Worm (Caenorhabditis elegans) whole organism, L1 larva: ENCODE measurements around the gene F13H10.9.

Experiments used
- C16A3.4 ChIP-seq: fragments of 150-350 bp; optimal IDR thresholded peaks from 2 replicates; lab custom pipeline; 2014; ENCODE audit warnings: missing biosample characterization, missing genetic modification characterization
- F16B12.6 ChIP-seq: fragments of 150-350 bp; optimal IDR thresholded peaks from 2 replicates; lab custom pipeline; 2014; ENCODE audit warnings: missing biosample characterization, missing genetic modification characterization
- Y116A8C.19 ChIP-seq: sonication (generic microtip); optimal IDR thresholded peaks from 2 replicates; lab custom pipeline; 2016; ENCODE audit warnings: missing compliant biosample characterization, missing genetic modification characterization, borderline replicate concordance
- aha-1 ChIP-seq: fragments of 150-350 bp; optimal IDR thresholded peaks from 2 replicates; lab custom pipeline; 2014; ENCODE audit warnings: missing biosample characterization, missing genetic modification characterization
- alr-1 ChIP-seq: fragments of 200-800 bp; sonication (Bioruptor generic); optimal IDR thresholded peaks from 2 replicates; lab custom pipeline; 2018; ENCODE audit warnings: borderline replicate concordance, mild to moderate bottlenecking, missing genetic modification characterization, missing compliant biosample characterization
- ama-1 ChIP-seq: fragments of 150-350 bp; optimal IDR thresholded peaks from 2 replicates; lab custom pipeline; 2014
- blmp-1 ChIP-seq: fragments of 150-350 bp; optimal IDR thresholded peaks from 2 replicates; lab custom pipeline; 2014; ENCODE audit warnings: missing biosample characterization, missing genetic modification characterization
- ceh-63 ChIP-seq: fragments of 200-800 bp; sonication (Bioruptor generic); optimal IDR thresholded peaks from 2 replicates; lab custom pipeline; 2018; ENCODE audit warnings: mild to moderate bottlenecking, missing genetic modification characterization, missing compliant biosample characterization
- ceh-82 ChIP-seq, 3 experiments: fragments of 150-350 bp in 1 of 3; sonication (generic microtip) in 2 of 3; optimal IDR thresholded peaks; 2 replicates each; lab custom pipeline; 2014 to 2017; ENCODE audit warnings: missing biosample characterization in 3 of 3, missing genetic modification characterization in 3 of 3
- ceh-88 ChIP-seq: fragments of 200-800 bp; sonication (Bioruptor generic); IDR thresholded peaks from 2 replicates; pipeline ENCODE4 v1.3.6; 2022; ENCODE audit warnings: missing genetic modification characterization, missing compliant biosample characterization
- ces-1 ChIP-seq: fragments of 150-350 bp; optimal IDR thresholded peaks from 2 replicates; lab custom pipeline; 2014; ENCODE audit warnings: missing biosample characterization, missing genetic modification reagents, missing genetic modification characterization
- efl-1 ChIP-seq, 4 experiments: fragments of 150-350 bp; optimal IDR thresholded peaks in 3 of 4; peaks in 1 of 4; 1 replicate in 1 of 4; 2 replicates in 3 of 4; lab custom pipeline; 2014; ENCODE audit warnings: missing biosample characterization in 2 of 4, missing genetic modification characterization in 2 of 4, missing genetic modification reagents in 2 of 4
- egl-27 ChIP-seq, 2 experiments: fragments of 150-350 bp in 1 of 2; sonication (generic microtip); optimal IDR thresholded peaks; 3 replicates each; lab custom pipeline; 2017 to 2018; ENCODE audit warnings: missing biosample characterization in 2 of 2, missing genetic modification characterization in 2 of 2, missing genetic modification reagents in 2 of 2
- elt-2 ChIP-seq: sonication (generic microtip); optimal IDR thresholded peaks from 2 replicates; lab custom pipeline; 2016; ENCODE audit warnings: missing genetic modification characterization, mild to moderate bottlenecking, inconsistent platforms, missing compliant biosample characterization, missing genetic modification reagents
- elt-3 ChIP-seq, 6 experiments: fragments of 150-350 bp in 1 of 6; sonication (generic microtip); optimal IDR thresholded peaks; 2 replicates each; lab custom pipeline; 2017 to 2018; ENCODE audit warnings: missing biosample characterization in 6 of 6, missing genetic modification characterization in 6 of 6, inconsistent platforms in 1 of 6
- ets-5 ChIP-seq: fragments of 200-800 bp; sonication (Bioruptor generic); IDR thresholded peaks from 2 replicates; pipeline ENCODE4 v1.3.6; 2022; ENCODE audit warnings: missing genetic modification characterization, missing compliant biosample characterization
- fkh-4 ChIP-seq: sonication (generic microtip); optimal IDR thresholded peaks from 2 replicates; lab custom pipeline; 2016; ENCODE audit warnings: missing compliant biosample characterization, missing genetic modification characterization, borderline replicate concordance
- fos-1 ChIP-seq: fragments of 150-350 bp; optimal IDR thresholded peaks from 2 replicates; lab custom pipeline; 2014; ENCODE audit warnings: missing biosample characterization, missing genetic modification characterization
- hlh-17 ChIP-seq: fragments of 200-800 bp; sonication (Bioruptor generic); optimal IDR thresholded peaks from 2 replicates; lab custom pipeline; 2018; ENCODE audit warnings: missing genetic modification characterization, mild to moderate bottlenecking, missing compliant biosample characterization, moderate library complexity, borderline replicate concordance
- hlh-4 ChIP-seq: sonication (generic microtip); optimal IDR thresholded peaks from 2 replicates; lab custom pipeline; 2016; ENCODE audit warnings: mild to moderate bottlenecking, missing genetic modification characterization, missing compliant biosample characterization
- hpl-2 ChIP-seq: fragments of 150-350 bp; optimal IDR thresholded peaks from 2 replicates; lab custom pipeline; 2014; ENCODE audit warnings: missing biosample characterization, missing genetic modification reagents, missing genetic modification characterization
- irx-1 ChIP-seq: sonication (generic microtip); optimal IDR thresholded peaks from 2 replicates; lab custom pipeline; 2016; ENCODE audit warnings: missing genetic modification characterization, missing compliant biosample characterization
- jun-1 ChIP-seq: fragments of 150-350 bp; optimal IDR thresholded peaks from 2 replicates; lab custom pipeline; 2014; ENCODE audit warnings: missing biosample characterization, missing genetic modification reagents, missing genetic modification characterization
- lin-35 ChIP-seq, 2 experiments: fragments of 150-350 bp; optimal IDR thresholded peaks; 2 replicates each; lab custom pipeline; 2014; ENCODE audit warnings: missing biosample characterization in 2 of 2, missing genetic modification characterization in 2 of 2, missing genetic modification reagents in 2 of 2
- lin-39 ChIP-seq: fragments of 150-350 bp; optimal IDR thresholded peaks from 2 replicates; lab custom pipeline; 2014; ENCODE audit warnings: missing biosample characterization, missing genetic modification reagents, missing genetic modification characterization
- lir-3 ChIP-seq: sonication (generic microtip); optimal IDR thresholded peaks from 2 replicates; lab custom pipeline; 2016; ENCODE audit warnings: mild to moderate bottlenecking, missing genetic modification characterization, moderate library complexity, missing compliant biosample characterization; ENCODE audit not compliant: poor library complexity
- mab-9 ChIP-seq: fragments of 200-800 bp; sonication (Bioruptor generic); IDR thresholded peaks from 2 replicates; pipeline ENCODE4 v1.3.6; 2022; ENCODE audit warnings: missing genetic modification reagents, missing genetic modification characterization, missing compliant biosample characterization
- mef-2 ChIP-seq: fragments of 150-350 bp; optimal IDR thresholded peaks from 2 replicates; lab custom pipeline; 2014; ENCODE audit warnings: missing biosample characterization, missing genetic modification characterization
- mep-1 ChIP-seq: fragments of 150-350 bp; optimal IDR thresholded peaks from 2 replicates; lab custom pipeline; 2014; ENCODE audit warnings: missing biosample characterization, missing genetic modification characterization
- nhr-12 ChIP-seq: sonication (generic microtip); optimal IDR thresholded peaks from 2 replicates; lab custom pipeline; 2017; ENCODE audit warnings: missing biosample characterization, missing genetic modification characterization
- nhr-237 ChIP-seq: fragments of 150-350 bp; optimal IDR thresholded peaks from 2 replicates; lab custom pipeline; 2014; ENCODE audit warnings: missing biosample characterization, missing genetic modification characterization
- nhr-28 ChIP-seq: fragments of 150-350 bp; optimal IDR thresholded peaks from 2 replicates; lab custom pipeline; 2014; ENCODE audit warnings: missing biosample characterization, missing genetic modification characterization
- nhr-71 ChIP-seq: sonication (generic microtip); optimal IDR thresholded peaks from 2 replicates; lab custom pipeline; 2016; ENCODE audit warnings: mild to moderate bottlenecking, missing genetic modification characterization, moderate library complexity, missing compliant biosample characterization
- nhr-76 ChIP-seq: sonication (generic microtip); optimal IDR thresholded peaks from 2 replicates; lab custom pipeline; 2017; ENCODE audit warnings: missing biosample characterization, missing genetic modification characterization
- nhr-77 ChIP-seq: fragments of 150-350 bp; optimal IDR thresholded peaks from 2 replicates; lab custom pipeline; 2014; ENCODE audit warnings: missing biosample characterization, missing genetic modification characterization
- nhr-84 ChIP-seq: sonication (generic microtip); optimal IDR thresholded peaks from 2 replicates; lab custom pipeline; 2017; ENCODE audit warnings: missing biosample characterization, missing genetic modification characterization
- nhr-85 ChIP-seq: sonication (generic microtip); peaks from one replicate; lab custom pipeline; 2016; ENCODE audit warnings: missing genetic modification characterization, inconsistent platforms, missing compliant biosample characterization
- rnt-1 ChIP-seq: sonication (generic microtip); optimal IDR thresholded peaks from 2 replicates; lab custom pipeline; 2016; ENCODE audit warnings: mild to moderate bottlenecking, missing genetic modification characterization, moderate library complexity, missing compliant biosample characterization
- skn-1 ChIP-seq: fragments of 150-350 bp; optimal IDR thresholded peaks from 2 replicates; lab custom pipeline; 2014; ENCODE audit warnings: missing biosample characterization, missing genetic modification characterization
- snu-23 ChIP-seq: sonication (generic microtip); optimal IDR thresholded peaks from 2 replicates; lab custom pipeline; 2016; ENCODE audit warnings: missing genetic modification characterization, missing compliant biosample characterization
- sptf-1 ChIP-seq: fragments of 150-350 bp; optimal IDR thresholded peaks from 2 replicates; lab custom pipeline; 2014; ENCODE audit warnings: missing biosample characterization, missing genetic modification characterization
- swsn-7 ChIP-seq: sonication (generic microtip); optimal IDR thresholded peaks from 2 replicates; lab custom pipeline; 2016; ENCODE audit warnings: missing genetic modification characterization, missing compliant biosample characterization
- tbx-2 ChIP-seq: sonication (generic microtip); optimal IDR thresholded peaks from 2 replicates; lab custom pipeline; 2016; ENCODE audit warnings: missing genetic modification characterization, missing compliant biosample characterization
- tlp-1 ChIP-seq: fragments of 150-350 bp; optimal IDR thresholded peaks from 2 replicates; lab custom pipeline; 2014; ENCODE audit warnings: missing biosample characterization, missing genetic modification characterization
- unc-86 ChIP-seq: sonication (generic microtip); optimal IDR thresholded peaks from 2 replicates; lab custom pipeline; 2016; ENCODE audit warnings: missing genetic modification characterization, missing compliant biosample characterization
- unc-98 ChIP-seq: fragments of 200-800 bp; sonication (Bioruptor generic); IDR thresholded peaks from 2 replicates; pipeline ENCODE4 v1.3.6; 2022; ENCODE audit warnings: missing genetic modification characterization, missing compliant biosample characterization
- xbp-1 ChIP-seq: sonication (generic microtip); optimal IDR thresholded peaks from 2 replicates; lab custom pipeline; 2016; ENCODE audit warnings: missing genetic modification characterization, missing compliant biosample characterization
- zip-4 ChIP-seq: fragments of 200-800 bp; sonication (Bioruptor generic); optimal IDR thresholded peaks from 2 replicates; lab custom pipeline; 2018; ENCODE audit warnings: mild to moderate bottlenecking, missing genetic modification characterization, moderate library complexity, missing compliant biosample characterization
- ztf-4 ChIP-seq: fragments of 150-350 bp; optimal IDR thresholded peaks from 2 replicates; lab custom pipeline; 2014; ENCODE audit warnings: missing biosample characterization, missing genetic modification characterization

Gene F13H10.9

DNA sequence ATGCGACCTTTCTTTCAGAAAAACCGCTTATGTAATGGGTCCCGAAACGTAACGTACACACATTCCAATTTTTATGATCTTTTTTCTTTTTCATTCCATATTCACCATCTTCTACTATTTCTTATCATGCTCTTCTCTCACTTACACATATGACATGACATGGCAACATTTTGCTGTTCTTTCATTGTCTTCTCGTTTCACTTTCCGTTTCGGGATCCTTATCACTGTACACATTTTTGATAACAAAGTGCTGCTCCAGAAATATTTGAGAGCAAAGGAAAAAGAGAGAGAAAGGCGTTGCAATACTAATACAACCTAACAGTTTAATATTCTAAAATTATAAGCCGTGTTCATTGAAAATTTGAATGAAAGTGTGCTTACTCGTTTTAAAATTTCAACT is 31.4 kb upstream of the F13H10.9 start (continued):
- peak; percentile 0 for TF ChIP-seq nhr-71 (tag; lab: Kevin White, UChicago)
- no peak for TF ChIP-seq lir-3 (tag; lab: Kevin White, UChicago)
- TF ChIP-seq F16B12.6 (tag; lab: Kevin White, UChicago) = no peak
- TF ChIP-seq fkh-4 (tag; lab: Kevin White, UChicago) = no peak
- no peak for TF ChIP-seq C16A3.4 (tag; lab: Kevin White, UChicago)
- no peak for TF ChIP-seq ceh-63 (GFP tag; lab: Kevin White, UChicago)
- TF ChIP-seq tlp-1 (tag; lab: Kevin White, UChicago) = no peak
- no peak for TF ChIP-seq swsn-7
- TF ChIP-seq ces-1 (GFP tag; lab: Kevin White, UChicago) = no peak
- TF ChIP-seq efl-1 (optimal IDR thresholded peaks at IDR 0.05; lab: Kevin White, UChicago) = no peak
- peak in 1 of 2 experiments; percentile 83 for TF ChIP-seq efl-1 (GFP tag; optimal IDR thresholded peaks at IDR 0.05 in 1 of 2; lab: Kevin White, UChicago)
- no peak for TF ChIP-seq egl-27 (tag; optimal IDR thresholded peaks at IDR 0.05; lab: Kevin White, UChicago)
- no peak for TF ChIP-seq fos-1
- no peak for TF ChIP-seq xbp-1 (tag; lab: Kevin White, UChicago)

ce11 chrIV:10970767-10971166 is 30.9 kb upstream of the F13H10.9 start:
- no peak for TF ChIP-seq mep-1
- TF ChIP-seq nhr-84 = no peak
- TF ChIP-seq sptf-1 (tag; lab: Kevin White, UChicago) = no peak
- TF ChIP-seq rnt-1 (tag; lab: Kevin White, UChicago) = no peak
- TF ChIP-seq snu-23 (GFP tag; lab: Kevin White, UChicago) = no peak
- TF ChIP-seq alr-1 (tag; lab: Kevin White, UChicago) = no peak
- TF ChIP-seq irx-1 (tag; lab: Kevin White, UChicago) = no peak
- no peak for TF ChIP-seq lir-3 (tag; lab: Kevin White, UChicago)
- TF ChIP-seq mef-2 = no peak

DNA sequence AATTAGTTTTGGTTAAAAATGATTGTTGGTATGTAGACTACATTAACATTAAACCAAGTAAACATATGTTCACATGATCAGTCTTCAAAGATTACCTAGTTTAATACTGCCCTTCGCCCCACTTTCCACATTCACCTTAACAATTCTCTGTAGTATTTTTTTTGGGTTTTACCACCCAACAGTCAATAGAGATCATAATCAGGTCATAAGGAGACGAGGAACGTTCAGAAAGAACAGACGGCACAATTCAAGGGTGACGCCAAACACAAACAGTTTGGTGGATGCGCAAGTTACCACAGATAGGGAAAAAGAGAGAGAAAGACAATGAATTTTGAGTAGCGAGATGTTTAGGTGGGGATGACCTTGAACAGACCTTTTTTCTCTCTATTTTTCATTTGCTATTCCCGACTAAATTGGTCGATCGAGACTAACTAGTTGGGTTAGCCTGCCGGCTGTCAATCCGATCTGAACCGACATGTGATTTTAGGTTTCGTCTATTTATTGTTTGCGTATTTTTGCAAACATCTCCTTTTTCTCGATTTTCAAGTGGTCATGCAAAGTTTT is 30.0 kb upstream of the F13H10.9 start:
- peak; percentile 44 for TF ChIP-seq tbx-2 (tag; lab: Kevin White, UChicago)
- no peak for TF ChIP-seq unc-98 (GFP tag; lab: Robert Waterston, UW)
- TF ChIP-seq lin-39 (tag; lab: Kevin White, UChicago) = no peak
- no peak for TF ChIP-seq ceh-88 (GFP tag; lab: Robert Waterston, UW)
- no peak for TF ChIP-seq nhr-77 (tag; lab: Kevin White, UChicago)
- TF ChIP-seq nhr-28 (tag; lab: Kevin White, UChicago) = no peak
- TF ChIP-seq nhr-76 (tag; lab: Kevin White, UChicago) = no peak
- TF ChIP-seq elt-3 (tag; optimal IDR thresholded peaks at IDR 0.05; lab: Kevin White, UChicago) = peak in 5 of 6 experiments; percentile 14 to 73 (median 43)
- TF ChIP-seq irx-1 (tag; lab: Kevin White, UChicago) = no peak
- no peak for TF ChIP-seq skn-1
- TF ChIP-seq jun-1 (tag; lab: Kevin White, UChicago) = no peak
- TF ChIP-seq lir-3 (tag; lab: Kevin White, UChicago) = no peak
- TF ChIP-seq unc-86 (tag; lab: Kevin White, UChicago) = no peak
- TF ChIP-seq nhr-237 (tag; lab: Kevin White, UChicago) = no peak
- TF ChIP-seq F16B12.6 (tag; lab: Kevin White, UChicago) = no peak
- TF ChIP-seq aha-1 = no peak
- TF ChIP-seq Y116A8C.19 (tag; lab: Kevin White, UChicago) = no peak
- TF ChIP-seq hpl-2 (GFP tag; lab: Kevin White, UChicago) = no peak
- no peak for TF ChIP-seq elt-2 (tag; lab: Kevin White, UChicago)
- no peak for TF ChIP-seq ets-5 (GFP tag; lab: Robert Waterston, UW)
- TF ChIP-seq blmp-1 (tag; lab: Kevin White, UChicago) = peak; percentile 59
- TF ChIP-seq mab-9 (GFP tag; lab: Robert Waterston, UW) = no peak
- peak; percentile 98 for TF ChIP-seq nhr-85 (tag; lab: Kevin White, UChicago)
- no peak for TF ChIP-seq ztf-4 (tag; lab: Kevin White, UChicago)
- no peak for TF ChIP-seq nhr-12 (tag; lab: Kevin White, UChicago)
- no peak for TF ChIP-seq ama-1
- TF ChIP-seq egl-27 (tag; optimal IDR thresholded peaks at IDR 0.05; lab: Kevin White, UChicago) = no peak
- no peak for TF ChIP-seq hlh-4 (tag; lab: Kevin White, UChicago)
- peak; percentile 12 to 53 for TF ChIP-seq lin-35 (GFP tag; optimal IDR thresholded peaks at IDR 0.05; lab: Kevin White, UChicago)
- no peak for TF ChIP-seq zip-4 (GFP tag; lab: Kevin White, UChicago)
- no peak for TF ChIP-seq ceh-82 (tag; optimal IDR thresholded peaks at IDR 0.05; lab: Kevin White, UChicago)
- TF ChIP-seq hlh-17 (GFP tag; lab: Kevin White, UChicago) = no peak
- no peak for TF ChIP-seq ces-1 (GFP tag; lab: Kevin White, UChicago)
- peak; percentile 2 for TF ChIP-seq mep-1
